Fruit fly (Drosophila melanogaster) whole organism, embryonic: Measurements from ENCODE around the gene Syx4.
A peak's percentile ranks its signal among the peaks of the same experiment; 100 is the strongest.

Experiments used
- CG10321 ChIP-seq: fragments of 200-800 bp; sonication (Bioruptor generic); IDR thresholded peaks from 2 replicates; pipeline ENCODE4 v1.3.6; 2022; ENCODE audit warnings: missing biosample characterization, missing genetic modification characterization
- CG11560 ChIP-seq: fragments of 200-800 bp; sonication (Bioruptor generic); IDR thresholded peaks from 3 replicates; pipeline ENCODE4 v1.3.6; 2022; ENCODE audit warnings: missing biosample characterization, missing genetic modification characterization
- CG12219 ChIP-seq: fragments of 200-800 bp; sonication (Bioruptor generic); optimal IDR thresholded peaks from 3 replicates; lab custom pipeline; 2018; ENCODE audit warnings: missing biosample characterization, mild to moderate bottlenecking, missing genetic modification characterization
- CG12391 ChIP-seq: fragments of 200-800 bp; sonication (Bioruptor generic); optimal IDR thresholded peaks from 3 replicates; lab custom pipeline; 2018; ENCODE audit warnings: missing biosample characterization, mild to moderate bottlenecking, missing genetic modification characterization, moderate library complexity
- CG15073 ChIP-seq: fragments of 200-800 bp; sonication (Bioruptor generic); optimal IDR thresholded peaks from 2 replicates; lab custom pipeline; 2016; ENCODE audit warnings: missing biosample characterization, missing genetic modification characterization
- CG16815 ChIP-seq: fragments of 200-800 bp; sonication (Bioruptor generic); optimal IDR thresholded peaks from 3 replicates; lab custom pipeline; 2017; ENCODE audit warnings: missing biosample characterization, mild to moderate bottlenecking, missing genetic modification characterization
- CG17385 ChIP-seq: fragments of 200-800 bp; sonication (Bioruptor generic); optimal IDR thresholded peaks from 3 replicates; lab custom pipeline; 2018; ENCODE audit warnings: missing biosample characterization, mild to moderate bottlenecking, missing genetic modification characterization
- CG17802 ChIP-seq: fragments of 200-800 bp; sonication (Bioruptor generic); optimal IDR thresholded peaks from 2 replicates; lab custom pipeline; 2018; ENCODE audit warnings: missing biosample characterization, mild to moderate bottlenecking, missing genetic modification characterization, moderate library complexity
- CG18262 ChIP-seq: fragments of 200-800 bp; optimal IDR thresholded peaks from 3 replicates; lab custom pipeline; 2019; ENCODE audit warnings: missing biosample characterization, mild to moderate bottlenecking, missing genetic modification characterization, moderate library complexity
- CG2129 ChIP-seq: fragments of 200-800 bp; sonication (Bioruptor generic); IDR thresholded peaks from 2 replicates; pipeline ENCODE4 v1.3.6; 2022; ENCODE audit warnings: missing biosample characterization, missing genetic modification characterization; ENCODE audit not compliant: partially characterized antibody
- CG30403 ChIP-seq: fragments of 200-800 bp; sonication (Bioruptor generic); optimal IDR thresholded peaks from 3 replicates; lab custom pipeline; 2016; ENCODE audit warnings: missing biosample characterization, missing genetic modification characterization
- CG31441 ChIP-seq: fragments of 200-800 bp; sonication (Bioruptor generic); IDR thresholded peaks from 2 replicates; pipeline ENCODE4 v1.3.6; 2022; ENCODE audit warnings: missing biosample characterization, missing genetic modification characterization
- CG3163 ChIP-seq: fragments of 200-800 bp; sonication (Bioruptor generic); optimal IDR thresholded peaks from 3 replicates; lab custom pipeline; 2016; ENCODE audit warnings: missing biosample characterization, missing genetic modification characterization
- CG4707 ChIP-seq: fragments of 200-800 bp; sonication (Bioruptor generic); optimal IDR thresholded peaks from 2 replicates; lab custom pipeline; 2018; ENCODE audit warnings: missing biosample characterization, mild to moderate bottlenecking, missing genetic modification characterization, moderate library complexity
- CG5953 ChIP-seq: fragments of 200-800 bp; sonication (Bioruptor generic); IDR thresholded peaks from 2 replicates; pipeline ENCODE4 v1.3.6; 2022; ENCODE audit warnings: missing biosample characterization, missing genetic modification characterization
- CG6813 ChIP-seq: fragments of 200-800 bp; sonication (Bioruptor generic); optimal IDR thresholded peaks from 2 replicates; lab custom pipeline; 2017; ENCODE audit warnings: missing biosample characterization, missing genetic modification characterization, mild to moderate bottlenecking, moderate library complexity, missing genetic modification reagents
- CG8290 ChIP-seq, 3 experiments: fragments of 200-800 bp; sonication (Bioruptor generic); optimal IDR thresholded peaks; 2 replicates each; lab custom pipeline; 2016 to 2019; ENCODE audit warnings: missing biosample characterization in 3 of 3, missing genetic modification characterization in 3 of 3, mild to moderate bottlenecking in 2 of 3, moderate library complexity in 1 of 3
- CG8765 ChIP-seq: fragments of 200-800 bp; sonication (Bioruptor generic); IDR thresholded peaks from 2 replicates; pipeline ENCODE4 v1.3.6; 2022; ENCODE audit warnings: missing biosample characterization, missing genetic modification characterization
- Doc3 ChIP-seq: fragments of 200-800 bp; sonication (Bioruptor generic); IDR thresholded peaks from 3 replicates; pipeline ENCODE4 v1.3.6; 2022; ENCODE audit warnings: missing biosample characterization, missing genetic modification characterization; ENCODE audit not compliant: partially characterized antibody
- E2f2 ChIP-seq: fragments of 200-800 bp; sonication (Bioruptor generic); IDR thresholded peaks from 2 replicates; pipeline ENCODE4 v1.3.6; 2022; ENCODE audit warnings: missing biosample characterization, missing genetic modification characterization
- HmgD ChIP-seq: fragments of 200-800 bp; sonication (Bioruptor generic); optimal IDR thresholded peaks from 3 replicates; lab custom pipeline; 2016; ENCODE audit warnings: missing biosample characterization, missing genetic modification characterization
- HmgZ ChIP-seq: fragments of 200-800 bp; sonication (Bioruptor generic); optimal IDR thresholded peaks from 2 replicates; lab custom pipeline; 2018; ENCODE audit warnings: missing biosample characterization, mild to moderate bottlenecking, missing genetic modification characterization
- Lhr ChIP-seq: fragments of 200-800 bp; sonication (Bioruptor generic); optimal IDR thresholded peaks from 3 replicates; lab custom pipeline; 2017; ENCODE audit warnings: mild to moderate bottlenecking, missing biosample characterization, missing genetic modification reagents, missing genetic modification characterization
- Lim3 ChIP-seq: fragments of 200-800 bp; sonication (Bioruptor generic); IDR thresholded peaks from 2 replicates; pipeline ENCODE4 v1.3.6; 2022; ENCODE audit warnings: missing biosample characterization, missing genetic modification characterization
- Myb ChIP-seq: fragments of 200-800 bp; sonication (Bioruptor generic); optimal IDR thresholded peaks from 2 replicates; lab custom pipeline; 2016; ENCODE audit warnings: missing biosample characterization, missing genetic modification characterization
- NK7.1 ChIP-seq: fragments of 200-800 bp; sonication (Bioruptor generic); optimal IDR thresholded peaks from 3 replicates; lab custom pipeline; 2016; ENCODE audit warnings: missing biosample characterization, missing genetic modification characterization
- Ptx1 ChIP-seq: fragments of 200-800 bp; sonication (Bioruptor generic); IDR thresholded peaks from 2 replicates; pipeline ENCODE4 v1.3.6; 2022; ENCODE audit warnings: missing biosample characterization, missing genetic modification characterization
- abd-A ChIP-seq: fragments of 200-800 bp; sonication (Bioruptor generic); optimal IDR thresholded peaks from 3 replicates; lab custom pipeline; 2019; ENCODE audit warnings: missing biosample characterization, mild to moderate bottlenecking, missing genetic modification characterization, moderate library complexity
- ac ChIP-seq: fragments of 200-800 bp; sonication (Bioruptor generic); optimal IDR thresholded peaks from 3 replicates; lab custom pipeline; 2017; ENCODE audit warnings: missing biosample characterization, mild to moderate bottlenecking, missing genetic modification characterization
- aop ChIP-seq: fragments of 200-800 bp; sonication (Bioruptor generic); IDR thresholded peaks from 2 replicates; pipeline ENCODE4 v1.3.6; 2022; ENCODE audit warnings: missing biosample characterization, missing genetic modification characterization
- bigmax ChIP-seq: fragments of 200-800 bp; sonication (Bioruptor generic); optimal IDR thresholded peaks from 2 replicates; lab custom pipeline; 2018; ENCODE audit warnings: missing biosample characterization, mild to moderate bottlenecking, missing genetic modification characterization
- bowl ChIP-seq: fragments of 200-800 bp; sonication (Bioruptor generic); IDR thresholded peaks from 2 replicates; pipeline ENCODE4 v1.3.6; 2022; ENCODE audit warnings: missing biosample characterization, missing genetic modification characterization
- caup ChIP-seq: fragments of 200-800 bp; sonication (Bioruptor generic); optimal IDR thresholded peaks from 3 replicates; lab custom pipeline; 2017; ENCODE audit warnings: missing biosample characterization, mild to moderate bottlenecking, missing genetic modification characterization, moderate library complexity; ENCODE audit not compliant: severe bottlenecking
- dmrt99B ChIP-seq: fragments of 200-800 bp; sonication (Bioruptor generic); optimal IDR thresholded peaks from 2 replicates; lab custom pipeline; 2018; ENCODE audit warnings: missing biosample characterization, mild to moderate bottlenecking, missing genetic modification characterization, moderate library complexity
- ems ChIP-seq: fragments of 200-800 bp; sonication (Bioruptor generic); optimal IDR thresholded peaks from 3 replicates; lab custom pipeline; 2016; ENCODE audit warnings: missing biosample characterization, missing genetic modification characterization
- gce ChIP-seq: fragments of 200-800 bp; sonication (Bioruptor generic); IDR thresholded peaks from 3 replicates; pipeline ENCODE4 v1.3.6; 2022; ENCODE audit warnings: missing biosample characterization, missing genetic modification characterization
- grn ChIP-seq: fragments of 200-800 bp; sonication (Bioruptor generic); optimal IDR thresholded peaks from 3 replicates; lab custom pipeline; 2017; ENCODE audit warnings: missing biosample characterization, missing genetic modification characterization
- gro ChIP-seq: fragments of 200-800 bp; sonication (Bioruptor generic); optimal IDR thresholded peaks from 2 replicates; lab custom pipeline; 2016; ENCODE audit warnings: missing biosample characterization, missing genetic modification characterization
- hbn ChIP-seq: fragments of 200-800 bp; sonication (Bioruptor generic); IDR thresholded peaks from 2 replicates; pipeline ENCODE4 v1.3.6; 2022; ENCODE audit warnings: missing biosample characterization, missing genetic modification characterization; ENCODE audit not compliant: partially characterized antibody
- kah ChIP-seq: fragments of 200-800 bp; sonication (Bioruptor generic); optimal IDR thresholded peaks from 2 replicates; lab custom pipeline; 2018; ENCODE audit warnings: missing biosample characterization, mild to moderate bottlenecking, missing genetic modification characterization
- oc ChIP-seq: fragments of 200-800 bp; sonication (Bioruptor generic); optimal IDR thresholded peaks from 2 replicates; lab custom pipeline; 2018; ENCODE audit warnings: missing biosample characterization, mild to moderate bottlenecking, missing genetic modification characterization, moderate library complexity
- pita ChIP-seq: fragments of 200-800 bp; sonication (Bioruptor generic); optimal IDR thresholded peaks from 2 replicates; lab custom pipeline; 2017; ENCODE audit warnings: missing biosample characterization, mild to moderate bottlenecking, missing genetic modification characterization
- pum ChIP-seq: fragments of 200-800 bp; sonication (Bioruptor generic); optimal IDR thresholded peaks from 2 replicates; lab custom pipeline; 2016; ENCODE audit warnings: missing biosample characterization, missing genetic modification characterization
- ro ChIP-seq: fragments of 200-800 bp; sonication (Bioruptor generic); IDR thresholded peaks from 2 replicates; pipeline ENCODE4 v1.3.6; 2022; ENCODE audit warnings: missing biosample characterization, missing genetic modification characterization
- sc ChIP-seq, 3 experiments: fragments of >200 bp in 2 of 3; fragments of 200-800 bp in 1 of 3; sonication (Bioruptor generic) in 1 of 3; optimal IDR thresholded peaks; 2 replicates in 2 of 3; 3 replicates in 1 of 3; lab custom pipeline; 2017; ENCODE audit warnings: mild to moderate bottlenecking in 1 of 3, missing biosample characterization in 1 of 3, missing genetic modification characterization in 1 of 3, missing genetic modification reagents in 1 of 3
- schlank ChIP-seq: fragments of 200-800 bp; sonication (Bioruptor generic); optimal IDR thresholded peaks from 2 replicates; lab custom pipeline; 2018; ENCODE audit warnings: missing biosample characterization, mild to moderate bottlenecking, missing genetic modification characterization
- sisA ChIP-seq: fragments of 200-800 bp; sonication (Bioruptor generic); IDR thresholded peaks from 2 replicates; pipeline ENCODE4 v1.3.6; 2022; ENCODE audit warnings: missing biosample characterization, missing genetic modification characterization
- sob ChIP-seq: fragments of 200-800 bp; sonication (Bioruptor generic); IDR thresholded peaks from 2 replicates; pipeline ENCODE4 v1.3.6; 2022; ENCODE audit warnings: missing biosample characterization, missing genetic modification characterization
- yki ChIP-seq: fragments of >200 bp; optimal IDR thresholded peaks from 3 replicates; lab custom pipeline; 2018
- zf30C ChIP-seq: fragments of 200-800 bp; sonication (Bioruptor generic); optimal IDR thresholded peaks from 3 replicates; lab custom pipeline; 2018; ENCODE audit warnings: missing biosample characterization, mild to moderate bottlenecking, missing genetic modification characterization

Syx4 gene

dm6 chrX:2743020-2743419 is 856 bp downstream of the Syx4 start (continued):
- TF ChIP-seq sc (optimal IDR thresholded peaks at IDR 0.05; lab: Kevin White, UChicago) (no peak), sc (GFP tag; optimal IDR thresholded peaks at IDR 0.05; lab: Kevin White, UChicago) (no peak), kah (GFP tag; lab: Kevin White, UChicago) (peak; percentile 29), CG8290 (GFP tag; optimal IDR thresholded peaks at IDR 0.05; lab: Kevin White, UChicago) (no peak), CG8290 (tag; optimal IDR thresholded peaks at IDR 0.05; lab: Kevin White, UChicago) (peak in 1 of 2 experiments; percentile 52), CG8765 (peak; percentile 59; the same call in 1 of the 2 replicates), Ptx1 (peak; percentile 90), dmrt99B (tag; lab: Kevin White, UChicago) (peak; percentile 80), HmgZ (tag; lab: Kevin White, UChicago) (peak; percentile 82), aop (peak; percentile 70), zf30C (no peak), yki (lab: Kevin White, UChicago) (no peak), CG12391 (tag; lab: Kevin White, UChicago) (peak; percentile 64), CG6813 (peak; percentile 68), pum (GFP tag; lab: Kevin White, UChicago) (peak; percentile 50), CG30403 (GFP tag; lab: Kevin White, UChicago) (peak; percentile 72), oc (tag; lab: Kevin White, UChicago) (no peak), grn (peak; percentile 78), CG10321 (GFP tag; lab: Robert Waterston, UW) (peak; percentile 72), abd-A (tag; lab: Kevin White, UChicago) (no peak), Myb (GFP tag; lab: Kevin White, UChicago) (peak; percentile 74), sob (GFP tag; lab: Robert Waterston, UW) (peak; percentile 93), sisA (GFP tag; lab: Robert Waterston, UW) (peak; percentile 80), CG2129 (no peak), Lhr (GFP tag; lab: Kevin White, UChicago) (no peak), CG5953 (peak; percentile 62), pita (GFP tag; lab: Kevin White, UChicago) (no peak), CG15073 (GFP tag; lab: Kevin White, UChicago) (no peak), hbn (GFP tag; lab: Robert Waterston, UW) (no peak), bowl (peak; percentile 72; the same call in 1 of the 2 replicates), CG31441 (GFP tag; lab: Robert Waterston, UW) (peak; percentile 66; the same call in 1 of the 2 replicates), gro (GFP tag; lab: Kevin White, UChicago) (peak; percentile 88), CG16815 (GFP tag; lab: Kevin White, UChicago) (peak; percentile 56), Lim3 (peak; percentile 53; the same call in 1 of the 2 replicates), ems (peak; percentile 73), gce (GFP tag; lab: Robert Waterston, UW) (peak; percentile 54; the same call in 1 of the 3 replicates), CG17385 (peak; percentile 81), CG3163 (GFP tag; lab: Kevin White, UChicago) (peak; percentile 60), ac (GFP tag; lab: Kevin White, UChicago) (no peak), schlank (tag; lab: Kevin White, UChicago) (peak; percentile 72), NK7.1 (GFP tag; lab: Kevin White, UChicago) (peak; percentile 58), HmgD (GFP tag; lab: Kevin White, UChicago) (peak; percentile 41), bigmax (GFP tag; lab: Kevin White, UChicago) (no peak), CG18262 (peak; percentile 14), CG12219 (GFP tag; lab: Kevin White, UChicago) (peak; percentile 65), CG11560 (tag; lab: Robert Waterston, UW) (peak; percentile 75), ro (GFP tag; lab: Robert Waterston, UW) (no peak), Doc3 (GFP tag; lab: Robert Waterston, UW) (no peak), caup (peak; percentile 83), CG17802 (no peak), E2f2 (GFP tag; lab: Robert Waterston, UW) (peak; percentile 73), CG4707 (GFP tag; lab: Kevin White, UChicago) (no peak)
